Fruit fly (Drosophila melanogaster) whole organism, embryonic: Measurements from ENCODE around the gene SmydA-2.
A peak's percentile ranks its signal among the peaks of the same experiment; 100 is the strongest.

Source experiments
- Adf1 ChIP-seq: fragments of 200-800 bp; sonication (Bioruptor generic); IDR thresholded peaks from 2 replicates; pipeline ENCODE4 v1.3.6; 2022; ENCODE audit warnings: missing biosample characterization, missing genetic modification characterization
- Antp ChIP-seq: fragments of 200-800 bp; sonication (Bioruptor generic); optimal IDR thresholded peaks from 3 replicates; lab custom pipeline; 2016; ENCODE audit warnings: missing biosample characterization, missing genetic modification characterization
- Asciz ChIP-seq: fragments of 200-800 bp; sonication (Bioruptor generic); optimal IDR thresholded peaks from 2 replicates; lab custom pipeline; 2017; ENCODE audit warnings: missing biosample characterization, mild to moderate bottlenecking, missing genetic modification characterization, missing genetic modification reagents
- B-H2 ChIP-seq: fragments of 200-800 bp; sonication (Bioruptor generic); optimal IDR thresholded peaks from 2 replicates; lab custom pipeline; 2018; ENCODE audit warnings: missing biosample characterization, mild to moderate bottlenecking, missing genetic modification characterization
- CG10321 ChIP-seq: fragments of 200-800 bp; sonication (Bioruptor generic); IDR thresholded peaks from 2 replicates; pipeline ENCODE4 v1.3.6; 2022; ENCODE audit warnings: missing biosample characterization, missing genetic modification characterization
- CG11398 ChIP-seq: fragments of 200-800 bp; sonication (Bioruptor generic); optimal IDR thresholded peaks from 2 replicates; lab custom pipeline; 2016; ENCODE audit warnings: missing biosample characterization, missing genetic modification characterization
- CG12236 ChIP-seq: fragments of 200-800 bp; sonication (Bioruptor generic); optimal IDR thresholded peaks from 2 replicates; lab custom pipeline; 2016; ENCODE audit warnings: missing biosample characterization, missing genetic modification characterization
- CG12659 ChIP-seq: fragments of 200-800 bp; sonication (Bioruptor generic); optimal IDR thresholded peaks from 3 replicates; lab custom pipeline; 2017; ENCODE audit warnings: mild to moderate bottlenecking, missing biosample characterization, missing genetic modification reagents, missing genetic modification characterization
- CG15514 ChIP-seq: fragments of 200-800 bp; sonication (Bioruptor generic); optimal IDR thresholded peaks from 3 replicates; lab custom pipeline; 2017; ENCODE audit warnings: missing biosample characterization, missing genetic modification characterization, mild to moderate bottlenecking, moderate library complexity, missing genetic modification reagents
- CG15696 ChIP-seq: fragments of 200-800 bp; sonication (Bioruptor generic); optimal IDR thresholded peaks from 2 replicates; lab custom pipeline; 2019; ENCODE audit warnings: missing biosample characterization, mild to moderate bottlenecking, missing genetic modification characterization, moderate library complexity
- CG16779 ChIP-seq: fragments of 200-800 bp; sonication (Bioruptor generic); IDR thresholded peaks from 2 replicates; pipeline ENCODE4 v1.3.6; 2022; ENCODE audit warnings: missing biosample characterization, missing genetic modification characterization
- CG16863 ChIP-seq: fragments of 200-800 bp; sonication (Bioruptor generic); optimal IDR thresholded peaks from 3 replicates; lab custom pipeline; 2016; ENCODE audit warnings: missing biosample characterization, missing genetic modification characterization
- CG17361 ChIP-seq: fragments of 200-800 bp; sonication (Bioruptor generic); IDR thresholded peaks from 3 replicates; pipeline ENCODE4 v1.3.6; 2022; ENCODE audit warnings: missing biosample characterization, missing genetic modification characterization
- CG18262 ChIP-seq: fragments of 200-800 bp; optimal IDR thresholded peaks from 3 replicates; lab custom pipeline; 2019; ENCODE audit warnings: missing biosample characterization, mild to moderate bottlenecking, missing genetic modification characterization, moderate library complexity
- CG43689 ChIP-seq: fragments of 200-800 bp; sonication (Bioruptor generic); IDR thresholded peaks from 2 replicates; pipeline ENCODE4 v1.3.6; 2022; ENCODE audit warnings: missing biosample characterization, missing genetic modification characterization
- CG7928 ChIP-seq: fragments of 200-800 bp; sonication (Bioruptor generic); optimal IDR thresholded peaks from 2 replicates; lab custom pipeline; 2017; ENCODE audit warnings: missing biosample characterization, mild to moderate bottlenecking, missing genetic modification characterization
- Camta ChIP-seq: fragments of 200-800 bp; sonication (Bioruptor generic); optimal IDR thresholded peaks from 2 replicates; lab custom pipeline; 2016; ENCODE audit warnings: missing biosample characterization, missing genetic modification characterization
- CkIIα-i1 ChIP-seq: fragments of 200-800 bp; sonication (Bioruptor generic); IDR thresholded peaks from 2 replicates; pipeline ENCODE4 v1.3.6; 2022; ENCODE audit warnings: missing biosample characterization, missing genetic modification characterization
- Hmr ChIP-seq: fragments of 200-800 bp; sonication (Bioruptor generic); optimal IDR thresholded peaks from 3 replicates; lab custom pipeline; 2017; ENCODE audit warnings: mild to moderate bottlenecking, missing biosample characterization, missing genetic modification reagents, missing genetic modification characterization
- Jarid2 ChIP-seq: fragments of 200-800 bp; sonication (Bioruptor generic); optimal IDR thresholded peaks from 3 replicates; lab custom pipeline; 2017; ENCODE audit warnings: mild to moderate bottlenecking, missing biosample characterization, missing genetic modification reagents, missing genetic modification characterization
- Lim3 ChIP-seq: fragments of 200-800 bp; sonication (Bioruptor generic); IDR thresholded peaks from 2 replicates; pipeline ENCODE4 v1.3.6; 2022; ENCODE audit warnings: missing biosample characterization, missing genetic modification characterization
- NC2β ChIP-seq: fragments of 200-800 bp; sonication (Bioruptor generic); optimal IDR thresholded peaks from 2 replicates; lab custom pipeline; 2016; ENCODE audit warnings: missing biosample characterization, missing genetic modification characterization
- Rx ChIP-seq: fragments of 200-800 bp; sonication (Bioruptor generic); IDR thresholded peaks from 2 replicates; pipeline ENCODE4 v1.3.6; 2022; ENCODE audit warnings: missing biosample characterization, missing genetic modification characterization
- Six4 ChIP-seq: fragments of 200-800 bp; sonication (Bioruptor generic); optimal IDR thresholded peaks from 2 replicates; lab custom pipeline; 2016; ENCODE audit warnings: missing biosample characterization, missing genetic modification characterization
- Sox102F ChIP-seq: fragments of 200-800 bp; sonication (Bioruptor generic); optimal IDR thresholded peaks from 2 replicates; lab custom pipeline; 2018; ENCODE audit warnings: missing biosample characterization, mild to moderate bottlenecking, missing genetic modification characterization, moderate library complexity
- Sry-β ChIP-seq: fragments of 200-800 bp; sonication (Bioruptor generic); optimal IDR thresholded peaks from 2 replicates; lab custom pipeline; 2018; ENCODE audit warnings: missing biosample characterization, mild to moderate bottlenecking, missing genetic modification characterization, moderate library complexity
- Taf1 ChIP-seq: fragments of 200-800 bp; sonication (Bioruptor generic); IDR thresholded peaks from 2 replicates; pipeline ENCODE4 v1.3.6; 2022; ENCODE audit warnings: missing biosample characterization, missing genetic modification characterization
- Usf ChIP-seq: fragments of 200-800 bp; sonication (Bioruptor generic); optimal IDR thresholded peaks from 2 replicates; lab custom pipeline; 2017; ENCODE audit warnings: missing genotype, missing biosample characterization, missing genetic modification characterization
- amos ChIP-seq: fragments of 200-800 bp; sonication (Bioruptor generic); IDR thresholded peaks from 2 replicates; pipeline ENCODE4 v1.3.6; 2022; ENCODE audit warnings: missing biosample characterization, missing genetic modification characterization; ENCODE audit not compliant: partially characterized antibody
- caup ChIP-seq: fragments of 200-800 bp; sonication (Bioruptor generic); optimal IDR thresholded peaks from 3 replicates; lab custom pipeline; 2017; ENCODE audit warnings: missing biosample characterization, mild to moderate bottlenecking, missing genetic modification characterization, moderate library complexity; ENCODE audit not compliant: severe bottlenecking
- cg ChIP-seq: fragments of 200-800 bp; sonication (Bioruptor generic); optimal IDR thresholded peaks from 3 replicates; lab custom pipeline; 2019; ENCODE audit warnings: missing biosample characterization, mild to moderate bottlenecking, missing genetic modification characterization, moderate library complexity
- ci ChIP-seq: fragments of 200-800 bp; sonication (Bioruptor generic); IDR thresholded peaks from 3 replicates; pipeline ENCODE4 v1.3.6; 2022; ENCODE audit warnings: missing biosample characterization, missing genetic modification characterization
- dimm ChIP-seq: fragments of 200-800 bp; sonication (Bioruptor generic); IDR thresholded peaks from 2 replicates; pipeline ENCODE4 v1.3.6; 2022; ENCODE audit warnings: missing biosample characterization, missing genetic modification characterization
- disco-r ChIP-seq: fragments of 200-800 bp; sonication (Bioruptor generic); optimal IDR thresholded peaks from 2 replicates; lab custom pipeline; 2016; ENCODE audit warnings: missing biosample characterization, missing genetic modification characterization
- eve ChIP-seq, 2 experiments: fragments of >200 bp; optimal IDR thresholded peaks; 2 replicates each; lab custom pipeline; 2017; ENCODE audit warnings: missing biosample characterization in 2 of 2, missing genetic modification characterization in 2 of 2
- gro ChIP-seq: fragments of 200-800 bp; sonication (Bioruptor generic); optimal IDR thresholded peaks from 2 replicates; lab custom pipeline; 2016; ENCODE audit warnings: missing biosample characterization, missing genetic modification characterization
- lmd ChIP-seq: fragments of 200-800 bp; sonication (Bioruptor generic); IDR thresholded peaks from 2 replicates; pipeline ENCODE4 v1.3.6; 2022; ENCODE audit warnings: missing biosample characterization, missing genetic modification characterization
- mirr ChIP-seq: fragments of 200-800 bp; sonication (Bioruptor generic); optimal IDR thresholded peaks from 3 replicates; lab custom pipeline; 2018; ENCODE audit warnings: missing biosample characterization, mild to moderate bottlenecking, missing genetic modification characterization
- org-1 ChIP-seq: fragments of 200-800 bp; sonication (Bioruptor generic); optimal IDR thresholded peaks from 2 replicates; lab custom pipeline; 2017; ENCODE audit warnings: missing biosample characterization, missing genetic modification characterization
- prd ChIP-seq, 3 experiments: fragments of >200 bp in 2 of 3; fragments of 200-800 bp in 1 of 3; sonication (Bioruptor generic) in 1 of 3; optimal IDR thresholded peaks in 2 of 3; IDR thresholded peaks in 1 of 3; 2 replicates in 2 of 3; 3 replicates in 1 of 3; pipeline versions ENCODE4 v1.3.6 to Lab custom; 2017 to 2022; ENCODE audit warnings: missing biosample characterization in 1 of 3, missing genetic modification characterization in 1 of 3
- sd ChIP-seq: fragments of 200-800 bp; sonication (Bioruptor generic); optimal IDR thresholded peaks from 3 replicates; lab custom pipeline; 2018; ENCODE audit warnings: missing biosample characterization, mild to moderate bottlenecking, missing genetic modification characterization, moderate library complexity
- sisA ChIP-seq: fragments of 200-800 bp; sonication (Bioruptor generic); IDR thresholded peaks from 2 replicates; pipeline ENCODE4 v1.3.6; 2022; ENCODE audit warnings: missing biosample characterization, missing genetic modification characterization
- slp2 ChIP-seq: fragments of 200-800 bp; sonication (Bioruptor generic); optimal IDR thresholded peaks from 2 replicates; lab custom pipeline; 2016; ENCODE audit warnings: missing biosample characterization, missing genetic modification characterization
- sqz ChIP-seq: fragments of 200-800 bp; sonication (Bioruptor generic); optimal IDR thresholded peaks from 3 replicates; lab custom pipeline; 2018; ENCODE audit warnings: missing biosample characterization, mild to moderate bottlenecking, missing genetic modification characterization
- sug ChIP-seq: fragments of 200-800 bp; optimal IDR thresholded peaks from 2 replicates; lab custom pipeline; 2019; ENCODE audit warnings: missing biosample characterization, mild to moderate bottlenecking, missing genetic modification characterization, moderate library complexity
- tin ChIP-seq: fragments of 200-800 bp; sonication (Bioruptor generic); optimal IDR thresholded peaks from 3 replicates; lab custom pipeline; 2016; ENCODE audit warnings: missing biosample characterization, missing genetic modification characterization
- toy ChIP-seq: fragments of 200-800 bp; sonication (Bioruptor generic); IDR thresholded peaks from 2 replicates; pipeline ENCODE4 v1.3.6; 2022; ENCODE audit warnings: missing biosample characterization, missing genetic modification characterization
- trh ChIP-seq: fragments of 200-800 bp; sonication (Bioruptor generic); optimal IDR thresholded peaks from 2 replicates; lab custom pipeline; 2016; ENCODE audit warnings: missing biosample characterization, missing genetic modification characterization
- vnd ChIP-seq: fragments of 200-800 bp; sonication (Bioruptor generic); IDR thresholded peaks from 3 replicates; pipeline ENCODE4 v1.3.6; 2022; ENCODE audit warnings: missing biosample characterization, missing genetic modification characterization; ENCODE audit not compliant: partially characterized antibody

SmydA-2 gene

DNA sequence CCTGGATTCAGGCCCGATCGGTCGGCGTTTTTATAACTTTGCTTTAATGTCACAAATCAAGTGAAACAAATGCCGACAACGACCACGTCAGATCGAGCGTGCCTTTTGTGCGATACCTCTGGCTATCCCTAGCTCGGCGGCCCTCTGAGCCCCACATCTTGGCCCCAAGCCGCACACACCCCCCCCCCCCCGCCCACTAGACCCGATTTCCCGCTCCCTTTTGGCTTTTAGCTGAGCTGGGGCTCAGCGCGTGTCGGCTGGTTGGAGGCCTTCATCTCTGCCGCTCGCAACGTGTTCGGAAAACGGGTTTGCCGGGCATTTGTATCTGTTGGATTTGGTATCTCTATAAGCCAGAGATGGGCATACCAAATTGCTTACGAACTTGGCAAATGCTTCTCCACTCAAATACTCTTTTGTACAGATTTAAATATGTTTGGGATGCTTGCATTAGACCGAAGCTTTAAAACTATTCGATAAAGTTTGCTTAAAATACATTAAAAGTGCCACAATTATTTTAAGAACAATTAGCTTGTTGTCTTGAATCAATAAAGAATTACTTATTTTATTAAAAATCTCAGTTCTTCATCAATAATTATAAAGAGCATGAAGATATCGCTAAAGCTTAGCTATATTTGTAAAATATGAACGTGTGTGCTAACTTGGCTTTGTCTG lies 13.2 kb upstream of the SmydA-2 start (continued):
- TF ChIP-seq Antp (GFP tag; lab: Kevin White, UChicago) = no peak
- TF ChIP-seq CG11398 (GFP tag; lab: Kevin White, UChicago) = no peak
- TF ChIP-seq CG12659 (GFP tag; lab: Kevin White, UChicago) = peak; percentile 12
- peak; percentile 38 for TF ChIP-seq CG18262 (tag; lab: Kevin White, UChicago)
- no peak for TF ChIP-seq Rx (GFP tag; lab: Robert Waterston, UW)
- no peak for TF ChIP-seq trh (GFP tag; lab: Kevin White, UChicago)
- no peak for TF ChIP-seq Six4
- peak; percentile 47; the same call in 2 of the 3 replicates for TF ChIP-seq CG17361 (GFP tag; lab: Robert Waterston, UW)
- 0 out of 3 replicates have a peak, but pooled peaks have one; percentile 18 for TF ChIP-seq ci (GFP tag; lab: Robert Waterston, UW)
- TF ChIP-seq cg (GFP tag; lab: Kevin White, UChicago) = no peak
- no peak for TF ChIP-seq Adf1
- TF ChIP-seq CG7928 (GFP tag; lab: Kevin White, UChicago) = no peak
- no peak for TF ChIP-seq Usf (GFP tag; lab: Kevin White, UChicago)
- no peak for TF ChIP-seq toy (GFP tag; lab: Robert Waterston, UW)
- no peak for TF ChIP-seq CG16863
- no peak for TF ChIP-seq CkIIα-i1 (GFP tag; lab: Robert Waterston, UW)
- no peak for TF ChIP-seq CG10321 (GFP tag; lab: Robert Waterston, UW)
- TF ChIP-seq CG12236 (GFP tag; lab: Kevin White, UChicago) = no peak
- TF ChIP-seq org-1 (GFP tag; lab: Kevin White, UChicago) = no peak
- TF ChIP-seq prd (optimal IDR thresholded peaks at IDR 0.05; lab: Kevin White, UChicago) = no peak
- peak; percentile 36; the same call in 1 of the 3 replicates for TF ChIP-seq prd (GFP tag; IDR thresholded peaks at IDR 0.05; lab: Robert Waterston, UW)
- TF ChIP-seq CG16779 (GFP tag; lab: Robert Waterston, UW) = no peak
- no peak for TF ChIP-seq vnd (GFP tag; lab: Robert Waterston, UW)
- no peak; the same call in 1 of the 2 replicates for TF ChIP-seq CG43689 (GFP tag; lab: Robert Waterston, UW)
- TF ChIP-seq sisA (GFP tag; lab: Robert Waterston, UW) = no peak
- peak; percentile 56 for TF ChIP-seq Sox102F (GFP tag; lab: Kevin White, UChicago)
- TF ChIP-seq Asciz = peak; percentile 26
- TF ChIP-seq CG15514 (GFP tag; lab: Kevin White, UChicago) = no peak
- TF ChIP-seq Lim3 = no peak
- no peak for TF ChIP-seq disco-r (GFP tag; lab: Kevin White, UChicago)
- TF ChIP-seq caup (GFP tag; lab: Kevin White, UChicago) = no peak
- 0 out of 2 replicates have a peak, but pooled peaks have one; percentile 21 for TF ChIP-seq Taf1 (GFP tag; lab: Robert Waterston, UW)
- no peak for TF ChIP-seq Camta
- peak; percentile 44; the same call in 1 of the 2 replicates for TF ChIP-seq lmd (GFP tag; lab: Robert Waterston, UW)
- no peak for TF ChIP-seq Sry-β
- TF ChIP-seq Jarid2 (GFP tag; lab: Kevin White, UChicago) = peak; percentile 12
- TF ChIP-seq amos (GFP tag; lab: Robert Waterston, UW) = no peak
- no peak for TF ChIP-seq slp2 (GFP tag; lab: Kevin White, UChicago)

DNA sequence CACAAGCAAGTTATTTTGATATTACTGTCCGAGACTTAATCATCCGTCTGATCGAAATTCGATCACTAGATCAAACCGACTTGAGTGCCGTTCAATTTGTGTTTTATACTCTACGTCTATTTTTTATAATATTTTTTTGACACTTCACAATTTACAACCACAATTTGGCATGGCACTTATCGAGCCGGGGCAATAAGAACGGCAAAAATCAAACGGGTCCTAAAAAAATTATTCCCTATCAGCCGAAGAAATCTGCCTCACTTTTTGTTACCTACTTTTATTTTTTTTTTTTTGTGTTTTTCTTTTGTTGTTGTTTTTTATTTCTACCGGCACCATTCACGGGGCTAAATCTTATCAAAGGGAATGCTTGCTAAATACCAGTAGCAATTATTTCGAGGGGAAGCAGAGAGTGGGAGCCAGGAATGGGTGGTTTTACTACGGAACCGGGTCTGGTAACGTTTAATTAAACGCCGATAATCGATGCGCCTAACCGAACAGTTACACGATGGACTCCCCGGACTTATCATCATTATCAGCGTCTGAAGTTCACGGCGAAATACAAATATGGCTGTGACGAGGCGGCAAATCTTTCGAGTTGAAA lies 12.5 kb upstream of the SmydA-2 start:
- TF ChIP-seq dimm (no peak), Hmr (GFP tag; lab: Kevin White, UChicago) (peak; percentile 1), mirr (GFP tag; lab: Kevin White, UChicago) (peak; percentile 41), B-H2 (peak; percentile 11), gro (GFP tag; lab: Kevin White, UChicago) (peak; percentile 88), tin (no peak), sd (tag; lab: Kevin White, UChicago) (peak; percentile 94), NC2β (GFP tag; lab: Kevin White, UChicago) (no peak), CG15696 (tag; lab: Kevin White, UChicago) (no peak), sqz (peak; percentile 41), caup (GFP tag; lab: Kevin White, UChicago) (peak; percentile 35), eve (GFP tag; optimal IDR thresholded peaks at IDR 0.05; lab: Kevin White, UChicago) (peak in 1 of 2 experiments; percentile 15), sug (tag; lab: Kevin White, UChicago) (peak; percentile 89)
